Worm (Caenorhabditis elegans) whole organism, late embryonic: ENCODE results near the gene F15B9.6.

Experiments
- K09A11.1 ChIP-seq: sonication (generic microtip); optimal IDR thresholded peaks from 2 replicates; lab custom pipeline; 2017; ENCODE audit warnings: antibody characterized with exemption, mild to moderate bottlenecking, missing genetic modification characterization, missing compliant biosample characterization; ENCODE audit not compliant: insufficient read depth
- ahr-1 ChIP-seq: sonication (generic microtip); optimal IDR thresholded peaks from 2 replicates; lab custom pipeline; 2016; ENCODE audit warnings: missing genetic modification characterization, missing compliant biosample characterization
- ceh-48 ChIP-seq: sonication (generic microtip); optimal IDR thresholded peaks from 2 replicates; lab custom pipeline; 2016; ENCODE audit warnings: missing genetic modification characterization, inconsistent platforms, missing compliant biosample characterization
- ceh-9 ChIP-seq: sonication (generic microtip); optimal IDR thresholded peaks from 2 replicates; lab custom pipeline; 2016; ENCODE audit warnings: mild to moderate bottlenecking, missing genetic modification characterization, inconsistent platforms, missing compliant biosample characterization
- elt-2 ChIP-seq: sonication (generic microtip); optimal IDR thresholded peaks from 2 replicates; lab custom pipeline; 2016; ENCODE audit warnings: missing genetic modification reagents, missing genetic modification characterization, missing compliant biosample characterization
- fkh-10 ChIP-seq: fragments of 150-350 bp; optimal IDR thresholded peaks from 2 replicates; lab custom pipeline; 2014; ENCODE audit warnings: missing biosample characterization, missing genetic modification reagents, missing genetic modification characterization
- hlh-30 ChIP-seq: sonication (generic microtip); optimal IDR thresholded peaks from 2 replicates; lab custom pipeline; 2017; ENCODE audit warnings: antibody characterized with exemption, missing genetic modification characterization, missing compliant biosample characterization; ENCODE audit not compliant: insufficient read depth
- hlh-6 ChIP-seq: sonication (generic microtip); optimal IDR thresholded peaks from 2 replicates; lab custom pipeline; 2016; ENCODE audit warnings: missing genotype, missing genetic modification characterization, missing compliant biosample characterization
- pat-9 ChIP-seq: fragments of 200-800 bp; sonication (Bioruptor generic); optimal IDR thresholded peaks from 2 replicates; lab custom pipeline; 2018; ENCODE audit warnings: mild to moderate bottlenecking, missing genetic modification characterization, moderate library complexity, missing compliant biosample characterization
- pha-4 ChIP-seq: fragments of 150-350 bp; optimal IDR thresholded peaks from 2 replicates; lab custom pipeline; 2018; ENCODE audit warnings: missing biosample characterization, missing genetic modification reagents, missing genetic modification characterization
- pqm-1 ChIP-seq: sonication (generic microtip); optimal IDR thresholded peaks from 2 replicates; lab custom pipeline; 2016; ENCODE audit warnings: missing genetic modification characterization, missing compliant biosample characterization
- unc-55 ChIP-seq: sonication (generic microtip); optimal IDR thresholded peaks from 2 replicates; lab custom pipeline; 2017; ENCODE audit warnings: missing biosample characterization, missing genetic modification reagents, missing genetic modification characterization
- unc-86 ChIP-seq: sonication (generic microtip); optimal IDR thresholded peaks from 2 replicates; lab custom pipeline; 2016; ENCODE audit warnings: missing genetic modification characterization, missing compliant biosample characterization
- zip-5 ChIP-seq: sonication (generic microtip); optimal IDR thresholded peaks from 2 replicates; lab custom pipeline; 2016; ENCODE audit warnings: missing genetic modification characterization, missing compliant biosample characterization

ce11 chrV:12999559-12999958 is 14.4 kb upstream of the F15B9.6 start, which contains the start of gene far-4:
- TF ChIP-seq K09A11.1 (tag; lab: Kevin White, UChicago) (no peak), ceh-48 (tag; lab: Kevin White, UChicago) (no peak), hlh-30 (tag; lab: Kevin White, UChicago) (no peak), ceh-9 (tag; lab: Kevin White, UChicago) (no peak), pqm-1 (no peak), pha-4 (tag; lab: Kevin White, UChicago) (no peak), elt-2 (tag; lab: Kevin White, UChicago) (no peak), unc-86 (tag; lab: Kevin White, UChicago) (no peak), zip-5 (tag; lab: Kevin White, UChicago) (no peak), pat-9 (tag; lab: Kevin White, UChicago) (no peak), fkh-10 (GFP tag; lab: Kevin White, UChicago) (no peak), unc-55 (GFP tag; lab: Kevin White, UChicago) (no peak), hlh-6 (tag; lab: Kevin White, UChicago) (no peak), ahr-1 (tag; lab: Kevin White, UChicago) (no peak)
